Fruit fly (Drosophila melanogaster) whole organism, adult: ENCODE measurements around the gene PH4alphaNE1.

ENCODE experiments used
- CG11617 ChIP-seq: fragments of 200-800 bp; sonication (Bioruptor generic); optimal IDR thresholded peaks from 2 replicates; lab custom pipeline; 2017; ENCODE audit warnings: mild to moderate bottlenecking, missing biosample characterization, missing genetic modification reagents, missing genetic modification characterization
- CG12768 ChIP-seq: fragments of 200-800 bp; sonication (Bioruptor generic); optimal IDR thresholded peaks from 2 replicates; lab custom pipeline; 2017; ENCODE audit warnings: missing biosample characterization, missing genetic modification characterization, mild to moderate bottlenecking, moderate library complexity, missing genetic modification reagents
- CG14711 ChIP-seq: fragments of 200-800 bp; sonication (Bioruptor generic); optimal IDR thresholded peaks from 2 replicates; lab custom pipeline; 2018; ENCODE audit warnings: missing biosample characterization, mild to moderate bottlenecking, missing genetic modification characterization, moderate library complexity
- CG1620 ChIP-seq: fragments of 200-800 bp; sonication (Bioruptor generic); optimal IDR thresholded peaks from 2 replicates; lab custom pipeline; 2016; ENCODE audit warnings: missing biosample characterization, missing genetic modification characterization
- CG33017 ChIP-seq: fragments of 200-800 bp; sonication (Bioruptor generic); optimal IDR thresholded peaks from 2 replicates; lab custom pipeline; 2018; ENCODE audit warnings: missing biosample characterization, mild to moderate bottlenecking, missing genetic modification characterization, moderate library complexity
- CG5204 ChIP-seq: fragments of 200-800 bp; sonication (Bioruptor generic); optimal IDR thresholded peaks from 2 replicates; lab custom pipeline; 2016; ENCODE audit warnings: missing biosample characterization, missing genetic modification characterization
- CG7045 ChIP-seq: fragments of 200-800 bp; sonication (Bioruptor generic); optimal IDR thresholded peaks from 2 replicates; lab custom pipeline; 2017; ENCODE audit warnings: missing biosample characterization, mild to moderate bottlenecking, missing genetic modification characterization
- CG7101 ChIP-seq: fragments of 200-800 bp; sonication (Bioruptor generic); optimal IDR thresholded peaks from 2 replicates; lab custom pipeline; 2018; ENCODE audit warnings: missing biosample characterization, mild to moderate bottlenecking, missing genetic modification characterization, moderate library complexity
- Clk ChIP-seq: fragments of 200-800 bp; sonication (Bioruptor generic); optimal IDR thresholded peaks from 2 replicates; lab custom pipeline; 2017; ENCODE audit warnings: missing biosample characterization, missing genetic modification characterization
- Crg-1 ChIP-seq: fragments of 200-800 bp; sonication (Bioruptor generic); optimal IDR thresholded peaks from 2 replicates; lab custom pipeline; 2016; ENCODE audit warnings: missing biosample characterization, missing genetic modification characterization
- Hr96 ChIP-seq: fragments of 200-800 bp; sonication (Bioruptor generic); optimal IDR thresholded peaks from 2 replicates; lab custom pipeline; 2016; ENCODE audit warnings: missing biosample characterization, missing genetic modification characterization
- Mnt ChIP-seq: fragments of 200-800 bp; sonication (Bioruptor generic); optimal IDR thresholded peaks from 2 replicates; lab custom pipeline; 2016; ENCODE audit warnings: missing biosample characterization, mild to moderate bottlenecking, missing genetic modification characterization
- bab1 ChIP-seq: fragments of 200-800 bp; sonication (Bioruptor generic); optimal IDR thresholded peaks from 3 replicates; lab custom pipeline; 2019; ENCODE audit warnings: missing biosample characterization, mild to moderate bottlenecking, missing genetic modification characterization, moderate library complexity
- cic ChIP-seq: fragments of 200-800 bp; sonication (Bioruptor generic); optimal IDR thresholded peaks from 2 replicates; lab custom pipeline; 2017; ENCODE audit warnings: missing biosample characterization, mild to moderate bottlenecking, missing genetic modification characterization, moderate library complexity
- cnc ChIP-seq, 2 experiments: fragments of >200 bp; optimal IDR thresholded peaks; 2 replicates each; lab custom pipeline; 2017
- kay ChIP-seq: fragments of 200-800 bp; sonication (Bioruptor generic); peaks from one replicate; lab custom pipeline; 2016; ENCODE audit warnings: missing biosample characterization, missing genetic modification characterization, borderline replicate concordance
- ovo ChIP-seq: fragments of 200-800 bp; sonication (Bioruptor generic); optimal IDR thresholded peaks from 2 replicates; lab custom pipeline; 2016; ENCODE audit warnings: missing biosample characterization, missing genetic modification characterization
- pad ChIP-seq: fragments of 200-800 bp; sonication (Bioruptor generic); optimal IDR thresholded peaks from 3 replicates; lab custom pipeline; 2017; ENCODE audit warnings: missing biosample characterization, missing genetic modification characterization, mild to moderate bottlenecking, moderate library complexity, missing genetic modification reagents
- tj ChIP-seq: fragments of 200-800 bp; sonication (Bioruptor generic); optimal IDR thresholded peaks from 3 replicates; lab custom pipeline; 2017; ENCODE audit warnings: missing biosample characterization, mild to moderate bottlenecking, missing genetic modification characterization, moderate library complexity
- toe ChIP-seq: fragments of 200-800 bp; sonication (Bioruptor generic); optimal IDR thresholded peaks from 2 replicates; lab custom pipeline; 2016; ENCODE audit warnings: missing biosample characterization, missing genetic modification characterization

The PH4alphaNE1 gene

DNA sequence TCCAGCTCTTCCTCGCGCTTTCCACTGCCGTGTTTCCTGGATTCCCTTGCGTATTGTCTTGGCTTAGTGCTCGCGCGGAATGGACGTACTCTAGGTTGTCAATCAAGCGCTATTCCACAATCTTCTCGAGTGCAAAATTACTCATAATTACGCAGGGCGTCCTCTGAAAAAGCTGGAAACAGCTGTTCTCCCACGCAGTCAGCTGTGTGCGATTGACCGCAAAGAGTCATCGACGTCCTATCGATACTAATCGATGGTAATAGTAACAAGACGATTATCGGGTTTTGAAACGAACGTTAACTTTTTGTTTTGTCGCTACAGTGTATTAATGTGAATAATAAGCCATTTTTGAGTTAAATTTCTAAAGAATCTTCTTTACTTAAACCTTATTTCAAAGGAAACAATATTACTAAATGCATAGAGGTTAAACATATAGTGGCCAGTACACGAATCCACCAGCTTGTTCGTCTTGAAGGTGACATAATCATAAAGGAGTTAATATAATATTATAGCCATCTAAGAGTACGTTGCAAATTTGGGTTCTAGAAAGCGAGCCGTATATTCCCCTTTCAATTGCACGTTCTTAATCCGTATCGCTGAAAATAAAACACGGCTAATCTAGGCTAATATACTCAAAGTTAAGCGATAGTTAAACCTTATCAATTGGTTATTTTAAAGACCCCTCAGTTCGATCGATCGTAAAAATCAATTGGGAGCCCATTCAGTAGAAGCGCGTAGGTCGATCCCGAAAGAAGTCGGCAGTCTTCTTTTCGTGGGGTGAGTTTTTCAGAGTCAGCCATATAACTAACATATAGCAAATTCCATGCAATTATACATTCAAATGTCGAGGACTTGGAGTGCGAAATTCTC, 40.8 kb downstream of the PH4alphaNE1 start, which contains the start of the genes CG2224 and CDase:
CG2224 (minus strand) TSS at position 235 of the 870 bp plus-strand sequence.
CDase (plus strand) TSS at position 456 of the 870 bp plus-strand sequence.
- no peak for TF ChIP-seq pad (GFP tag; lab: Kevin White, UChicago)
- peak; percentile 69 for TF ChIP-seq bab1 (GFP tag; lab: Kevin White, UChicago)
- TF ChIP-seq kay, result peak; percentile 94

DNA sequence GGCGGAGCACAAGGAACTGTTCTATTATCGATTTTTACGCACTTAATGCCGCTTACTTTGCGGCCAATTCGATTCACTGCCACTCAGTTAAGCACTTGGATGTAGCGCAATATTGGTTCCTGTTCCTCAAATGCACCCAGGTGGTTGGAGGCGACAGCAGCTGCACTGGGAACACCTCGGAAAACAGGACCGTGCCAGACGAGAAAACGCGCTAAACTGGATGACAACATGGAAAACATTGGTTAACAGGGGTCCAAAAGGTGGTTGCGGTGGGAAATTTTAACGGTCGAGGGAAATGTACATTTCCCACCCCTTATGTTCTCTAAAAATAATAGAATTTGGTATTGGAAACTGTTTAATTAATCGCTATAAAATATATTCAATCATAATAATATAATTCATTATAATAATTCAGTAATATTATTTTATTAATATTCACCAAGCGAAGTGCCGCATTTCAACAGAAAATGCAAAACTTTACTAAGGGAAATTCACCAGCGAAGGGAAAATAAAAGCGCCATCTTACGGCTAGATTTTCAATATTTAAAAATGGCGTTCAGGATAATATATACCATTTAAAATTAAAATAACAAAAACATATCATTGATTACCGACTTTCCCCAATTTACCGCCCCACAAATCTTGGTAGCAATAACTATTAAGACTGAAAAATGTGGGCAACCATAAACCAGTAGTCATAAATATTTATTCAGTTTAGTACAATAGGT, 44.1 kb downstream of the PH4alphaNE1 start, which contains the start of gene aralar1:
aralar1 (minus strand) TSS at position 51 of the 728 bp plus-strand sequence.
- no peak for TF ChIP-seq Hr96 (GFP tag; lab: Kevin White, UChicago)
- TF ChIP-seq kay, result no peak
- TF ChIP-seq tj (GFP tag; lab: Kevin White, UChicago), result no peak
- TF ChIP-seq CG1620 (GFP tag; lab: Kevin White, UChicago), result no peak
- no peak for TF ChIP-seq Mnt (GFP tag; lab: Kevin White, UChicago)

DNA sequence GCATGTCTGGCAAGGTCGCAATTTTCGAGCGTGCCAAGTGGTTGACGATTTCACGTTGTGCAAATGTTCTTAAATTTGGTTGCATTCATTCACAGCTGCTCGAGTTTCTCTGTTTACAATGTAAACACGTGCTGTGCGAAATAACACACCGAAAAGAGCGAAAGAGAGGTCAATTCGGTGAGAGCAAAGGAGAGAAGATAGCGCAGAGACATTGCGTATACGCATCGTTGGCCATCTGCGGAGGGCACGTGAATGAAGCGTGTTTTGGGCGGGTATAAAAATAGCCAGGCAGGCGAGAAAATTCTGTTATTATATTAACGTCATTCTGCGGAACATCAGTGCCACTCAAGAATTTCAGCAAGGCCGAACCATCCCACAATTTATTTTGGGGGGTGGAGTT, 45.7 kb downstream of the PH4alphaNE1 start:
- TF ChIP-seq bab1 (GFP tag; lab: Kevin White, UChicago), result no peak
- no peak for TF ChIP-seq Clk (GFP tag; lab: Kevin White, UChicago)
- no peak for TF ChIP-seq CG33017
- no peak for TF ChIP-seq CG5204 (GFP tag; lab: Kevin White, UChicago)
- TF ChIP-seq Mnt (GFP tag; lab: Kevin White, UChicago), result peak; percentile 50
- no peak for TF ChIP-seq ovo (GFP tag; lab: Kevin White, UChicago)
- TF ChIP-seq CG7101 (tag; lab: Kevin White, UChicago), result no peak
- no peak for TF ChIP-seq cnc (optimal IDR thresholded peaks at IDR 0.05; lab: Kevin White, UChicago)
- no peak for TF ChIP-seq CG14711 (tag; lab: Kevin White, UChicago)
- peak; percentile 17 for TF ChIP-seq pad (GFP tag; lab: Kevin White, UChicago)
- TF ChIP-seq CG7045 (GFP tag; lab: Kevin White, UChicago), result no peak
- TF ChIP-seq kay, result peak; percentile 44
- TF ChIP-seq Hr96 (GFP tag; lab: Kevin White, UChicago), result no peak
- peak; percentile 41 for TF ChIP-seq cic (GFP tag; lab: Kevin White, UChicago)
- no peak for TF ChIP-seq CG12768 (GFP tag; lab: Kevin White, UChicago)
- no peak for TF ChIP-seq Crg-1 (GFP tag; lab: Kevin White, UChicago)
- no peak for TF ChIP-seq CG11617
- no peak for TF ChIP-seq tj (GFP tag; lab: Kevin White, UChicago)
- no peak for TF ChIP-seq toe (GFP tag; lab: Kevin White, UChicago)
- no peak for TF ChIP-seq CG1620 (GFP tag; lab: Kevin White, UChicago)

DNA sequence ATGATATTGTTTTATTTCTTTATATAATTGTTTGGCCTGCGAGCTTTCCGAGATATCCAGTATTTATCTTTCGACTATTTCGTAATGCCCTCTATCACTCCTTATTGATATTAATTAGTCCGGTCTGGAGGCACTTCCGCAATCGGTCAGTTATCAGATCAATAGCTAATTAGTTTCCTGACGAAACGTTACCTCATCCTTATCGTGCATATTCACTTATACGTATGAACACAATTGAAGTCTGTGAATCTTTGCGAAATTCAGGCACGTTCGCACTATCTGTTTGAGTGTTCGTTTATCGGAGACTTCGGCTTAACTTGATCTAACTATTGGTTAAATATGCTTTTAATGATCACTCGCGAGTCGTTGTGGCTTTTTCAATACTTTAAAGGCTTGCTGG, 46.9 kb downstream of the PH4alphaNE1 start:
- TF ChIP-seq CG33017, result no peak
- no peak for TF ChIP-seq Hr96 (GFP tag; lab: Kevin White, UChicago)
- no peak for TF ChIP-seq ovo (GFP tag; lab: Kevin White, UChicago)
- TF ChIP-seq bab1 (GFP tag; lab: Kevin White, UChicago), result no peak
- TF ChIP-seq pad (GFP tag; lab: Kevin White, UChicago), result no peak
- TF ChIP-seq kay, result peak; percentile 67
- no peak for TF ChIP-seq CG11617

dm6 chr3R:30450690-30451343, 49.3 kb downstream of the PH4alphaNE1 start:
- TF ChIP-seq kay, result peak; percentile 87
- TF ChIP-seq Hr96 (GFP tag; lab: Kevin White, UChicago), result no peak

dm6 chr3R:30450224-30450623, 49.9 kb downstream of the PH4alphaNE1 start:
- TF ChIP-seq CG5204 (GFP tag; lab: Kevin White, UChicago), result peak; percentile 73
- peak; percentile 61 for TF ChIP-seq CG7101 (tag; lab: Kevin White, UChicago)
- peak; percentile 87 for TF ChIP-seq CG1620 (GFP tag; lab: Kevin White, UChicago)
- TF ChIP-seq Hr96 (GFP tag; lab: Kevin White, UChicago), result peak; percentile 67
- no peak for TF ChIP-seq CG14711 (tag; lab: Kevin White, UChicago)
- TF ChIP-seq cic (GFP tag; lab: Kevin White, UChicago), result peak; percentile 72
- peak; percentile 89 for TF ChIP-seq ovo (GFP tag; lab: Kevin White, UChicago)
- peak; percentile 81 for TF ChIP-seq Crg-1 (GFP tag; lab: Kevin White, UChicago)
- peak; percentile 75 for TF ChIP-seq bab1 (GFP tag; lab: Kevin White, UChicago)
- TF ChIP-seq CG7045 (GFP tag; lab: Kevin White, UChicago), result peak; percentile 47
- peak; percentile 41 for TF ChIP-seq CG12768 (GFP tag; lab: Kevin White, UChicago)
- peak; percentile 25 for TF ChIP-seq pad (GFP tag; lab: Kevin White, UChicago)
- TF ChIP-seq cnc (optimal IDR thresholded peaks at IDR 0.05; lab: Kevin White, UChicago), result no peak
- TF ChIP-seq CG11617, result peak; percentile 73
- peak; percentile 93 for TF ChIP-seq Mnt (GFP tag; lab: Kevin White, UChicago)
- peak; percentile 96 for TF ChIP-seq kay
- peak; percentile 38 for TF ChIP-seq toe (GFP tag; lab: Kevin White, UChicago)
- TF ChIP-seq tj (GFP tag; lab: Kevin White, UChicago), result peak; percentile 45
- peak; percentile 4 for TF ChIP-seq CG33017
- TF ChIP-seq Clk (GFP tag; lab: Kevin White, UChicago), result peak; percentile 18
